Fruit fly (Drosophila melanogaster) whole organism: ENCODE data around the gene CG8036.

Experiments used
- CG8478 ChIP-seq: fragments of >200 bp; optimal IDR thresholded peaks from 2 replicates; lab custom pipeline; 2018; ENCODE audit warnings: inconsistent platforms
- Dll ChIP-seq: fragments of >200 bp; optimal IDR thresholded peaks from 2 replicates; lab custom pipeline; 2017
- EcR ChIP-seq, 2 experiments: fragments of >200 bp; optimal IDR thresholded peaks; 2 replicates each; lab custom pipeline; 2017; ENCODE audit warnings: missing biosample characterization in 2 of 2, missing genetic modification characterization in 2 of 2, missing genetic modification reagents in 2 of 2
- pan ChIP-seq: fragments of >200 bp; optimal IDR thresholded peaks from 2 replicates; lab custom pipeline; 2017
- psq ChIP-seq: fragments of >200 bp; optimal IDR thresholded peaks from 2 replicates; lab custom pipeline; 2017
- usp ChIP-seq: fragments of >200 bp; optimal IDR thresholded peaks from 2 replicates; lab custom pipeline; 2017; ENCODE audit warnings: missing biosample characterization, missing genetic modification characterization, mixed read lengths

The CG8036 gene

dm6 chr3R:8705323-8706097 lies 37.8 kb downstream of the CG8036 start:
- TF ChIP-seq EcR (GFP tag; optimal IDR thresholded peaks at IDR 0.05; lab: Kevin White, UChicago) (no peak), Dll (no peak), CG8478 (lab: Kevin White, UChicago) (no peak), psq (lab: Kevin White, UChicago) (no peak), pan (lab: Kevin White, UChicago) (no peak), usp (GFP tag; lab: Kevin White, UChicago) (no peak)

- TF ChIP-seq pan (lab: Kevin White, UChicago) (no peak), Dll (no peak), EcR (GFP tag; optimal IDR thresholded peaks at IDR 0.05; lab: Kevin White, UChicago) (no peak), usp (GFP tag; lab: Kevin White, UChicago) (no peak), CG8478 (lab: Kevin White, UChicago) (no peak), psq (lab: Kevin White, UChicago) (no peak)
Observed at dm6 chr3R:8707166-8707565, 39.5 kb downstream of the CG8036 start.

dm6 chr3R:8711890-8712449 lies 44.3 kb downstream of the CG8036 start:
- TF ChIP-seq usp (GFP tag; lab: Kevin White, UChicago) (no peak), pan (lab: Kevin White, UChicago) (no peak), CG8478 (lab: Kevin White, UChicago) (no peak), psq (lab: Kevin White, UChicago) (no peak), EcR (GFP tag; optimal IDR thresholded peaks at IDR 0.05; lab: Kevin White, UChicago) (no peak), Dll (no peak)

- TF ChIP-seq CG8478 (lab: Kevin White, UChicago) (no peak), usp (GFP tag; lab: Kevin White, UChicago) (no peak), pan (lab: Kevin White, UChicago) (no peak), psq (lab: Kevin White, UChicago) (no peak), Dll (no peak), EcR (GFP tag; optimal IDR thresholded peaks at IDR 0.05; lab: Kevin White, UChicago) (no peak)
Observed at dm6 chr3R:8712722-8713131, 45.1 kb downstream of the CG8036 start, which contains the start of gene CG8112. CG8112 (plus strand) TSS chr3R:8712933.

dm6 chr3R:8715371-8715770 lies 47.7 kb downstream of the CG8036 start:
- TF ChIP-seq CG8478 (lab: Kevin White, UChicago): no peak
- TF ChIP-seq EcR (GFP tag; optimal IDR thresholded peaks at IDR 0.05; lab: Kevin White, UChicago): no peak
- no peak for TF ChIP-seq usp (GFP tag; lab: Kevin White, UChicago)
- no peak for TF ChIP-seq pan (lab: Kevin White, UChicago)
- TF ChIP-seq Dll: no peak
- no peak for TF ChIP-seq psq (lab: Kevin White, UChicago)

- TF ChIP-seq Dll (no peak), usp (GFP tag; lab: Kevin White, UChicago) (no peak), pan (lab: Kevin White, UChicago) (no peak), EcR (GFP tag; optimal IDR thresholded peaks at IDR 0.05; lab: Kevin White, UChicago) (no peak), psq (lab: Kevin White, UChicago) (no peak), CG8478 (lab: Kevin White, UChicago) (no peak)
Observed at dm6 chr3R:8715851-8716550, 48.3 kb downstream of the CG8036 start, which contains the start of gene TMEM216. TMEM216 (plus strand) TSS chr3R:8716243.

- TF ChIP-seq pan (lab: Kevin White, UChicago): no peak
- no peak for TF ChIP-seq CG8478 (lab: Kevin White, UChicago)
- no peak for TF ChIP-seq Dll
- no peak for TF ChIP-seq EcR (GFP tag; optimal IDR thresholded peaks at IDR 0.05; lab: Kevin White, UChicago)
- no peak for TF ChIP-seq psq (lab: Kevin White, UChicago)
Observed at dm6 chr3R:8716551-8716879, 48.8 kb downstream of the CG8036 start.

dm6 chr3R:8718356-8718755 lies 50.7 kb downstream of the CG8036 start, which contains the start of gene Cks85A:
Cks85A (minus strand) TSS chr3R:8718456.
- TF ChIP-seq psq (lab: Kevin White, UChicago) (no peak), usp (GFP tag; lab: Kevin White, UChicago) (no peak), pan (lab: Kevin White, UChicago) (no peak), EcR (GFP tag; optimal IDR thresholded peaks at IDR 0.05; lab: Kevin White, UChicago) (no peak), Dll (no peak), CG8478 (lab: Kevin White, UChicago) (no peak)

dm6 chr3R:8718898-8719297 lies 51.2 kb downstream of the CG8036 start, which contains the start of gene CG11760:
CG11760 (plus strand) TSS chr3R:8719198.
- TF ChIP-seq psq (lab: Kevin White, UChicago) (no peak), CG8478 (lab: Kevin White, UChicago) (no peak)

- TF ChIP-seq usp (GFP tag; lab: Kevin White, UChicago): no peak
- TF ChIP-seq pan (lab: Kevin White, UChicago): no peak
- TF ChIP-seq CG8478 (lab: Kevin White, UChicago): no peak
- TF ChIP-seq psq (lab: Kevin White, UChicago): no peak
- no peak for TF ChIP-seq Dll
- no peak for TF ChIP-seq EcR (GFP tag; optimal IDR thresholded peaks at IDR 0.05; lab: Kevin White, UChicago)
Observed at dm6 chr3R:8721071-8721470, 53.4 kb downstream of the CG8036 start, which contains the start of gene CG8136. CG8136 (plus strand) TSS chr3R:8721371.

- TF ChIP-seq psq (lab: Kevin White, UChicago) (no peak), pan (lab: Kevin White, UChicago) (no peak), CG8478 (lab: Kevin White, UChicago) (no peak), EcR (GFP tag; optimal IDR thresholded peaks at IDR 0.05; lab: Kevin White, UChicago) (no peak), usp (GFP tag; lab: Kevin White, UChicago) (no peak), Dll (no peak)
Observed at dm6 chr3R:8722962-8723548, 55.4 kb downstream of the CG8036 start, which contains the start of gene nom. nom (plus strand) TSS chr3R:8723174.
